Worm (Caenorhabditis elegans): ENCODE results near the gene idi-1.

Gene idi-1

DNA sequence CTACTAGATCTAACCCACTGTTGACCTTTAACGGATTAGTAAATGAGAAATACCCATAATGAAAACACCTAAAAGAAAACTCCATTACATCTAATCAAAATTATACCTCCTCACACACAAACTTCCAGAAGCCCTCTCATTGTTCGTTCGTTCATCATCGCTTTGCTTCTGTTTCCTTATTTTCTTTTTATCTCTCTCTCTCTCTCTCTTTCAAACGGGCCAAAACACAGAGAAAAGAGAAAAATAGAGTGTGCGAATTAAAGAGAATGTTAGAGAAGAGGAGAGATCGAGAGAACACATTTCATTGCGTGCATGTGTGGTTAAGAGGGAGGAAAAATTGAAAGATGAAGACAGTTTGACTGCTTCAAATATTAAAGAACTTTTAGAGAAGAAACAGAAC, 32.8 kb downstream of the idi-1 start:
- TF ChIP-seq hlh-4 (tag; optimal IDR thresholded peaks at IDR 0.05) (no peak), C16A3.4 (tag; optimal IDR thresholded peaks at IDR 0.05) (no peak), efl-1 (optimal IDR thresholded peaks at IDR 0.05) (peak; percentile 72 to 84), efl-1 (GFP tag; optimal IDR thresholded peaks at IDR 0.05 in 1 of 2) (peak; percentile 36 to 94), dsc-1 (tag; optimal IDR thresholded peaks at IDR 0.05) (peak; percentile 53), C04F5.9 (tag; optimal IDR thresholded peaks at IDR 0.05) (no peak), ces-1 (GFP tag; optimal IDR thresholded peaks at IDR 0.05) (no peak), nhr-76 (tag; optimal IDR thresholded peaks at IDR 0.05) (no peak), nhr-11 (tag; optimal IDR thresholded peaks at IDR 0.05) (no peak), C34B4.2 (tag; optimal IDR thresholded peaks at IDR 0.05) (no peak), mdl-1 (tag; optimal IDR thresholded peaks at IDR 0.05) (peak in 1 of 2 experiments; percentile 34), aha-1 (tag; optimal IDR thresholded peaks at IDR 0.05) (no peak), lsy-2 (tag; optimal IDR thresholded peaks at IDR 0.05) (peak; percentile 77 to 90), jun-1 (tag; optimal IDR thresholded peaks at IDR 0.05) (peak; percentile 16), nhr-77 (tag; optimal IDR thresholded peaks at IDR 0.05) (peak; percentile 45), lin-39 (tag; optimal IDR thresholded peaks at IDR 0.05) (no peak), swsn-7 (tag; optimal IDR thresholded peaks at IDR 0.05) (peak; percentile 57), lin-13 (GFP tag; optimal IDR thresholded peaks at IDR 0.05) (peak; percentile 20), nhr-84 (tag; optimal IDR thresholded peaks at IDR 0.05) (no peak), blmp-1 (tag; optimal IDR thresholded peaks at IDR 0.05) (peak; percentile 61), grh-1 (GFP tag; IDR thresholded peaks at IDR 0.05) (no peak), nhr-90 (tag; optimal IDR thresholded peaks at IDR 0.05; ENCODE audit: poor library complexity) (no peak), elt-3 (tag; optimal IDR thresholded peaks at IDR 0.05) (peak in 1 of 6 experiments; percentile 59), elt-2 (tag; optimal IDR thresholded peaks at IDR 0.05) (no peak), fkh-8 (tag; optimal IDR thresholded peaks at IDR 0.05) (peak; percentile 16), nhr-71 (tag; optimal IDR thresholded peaks at IDR 0.05) (peak; percentile 82), pag-3 (tag; optimal IDR thresholded peaks at IDR 0.05; ENCODE audit: borderline replicate concordance, insufficient read depth) (no peak), fos-1 (tag; optimal IDR thresholded peaks at IDR 0.05) (peak; percentile 76), tlp-1 (tag; optimal IDR thresholded peaks at IDR 0.05) (no peak), aly-2 (tag; optimal IDR thresholded peaks at IDR 0.05) (no peak), ceh-90 (tag; optimal IDR thresholded peaks at IDR 0.05) (no peak), lin-35 (GFP tag; optimal IDR thresholded peaks at IDR 0.05) (peak; percentile 40 to 52), tbx-2 (tag; optimal IDR thresholded peaks at IDR 0.05) (peak; percentile 54), nhr-20 (tag; optimal IDR thresholded peaks at IDR 0.05) (peak; percentile 40), unc-130 (tag; optimal IDR thresholded peaks at IDR 0.05) (no peak), efl-3 (GFP tag; optimal IDR thresholded peaks at IDR 0.05) (no peak), F16B12.6 (tag; optimal IDR thresholded peaks at IDR 0.05) (no peak), ceh-88 (GFP tag; IDR thresholded peaks at IDR 0.05) (no peak), dpl-1 (GFP tag; optimal IDR thresholded peaks at IDR 0.05) (peak; percentile 13 to 27 (median 27)), sup-37 (GFP tag; optimal IDR thresholded peaks at IDR 0.05) (no peak), mep-1 (tag; optimal IDR thresholded peaks at IDR 0.05) (peak; percentile 86), nhr-237 (tag; optimal IDR thresholded peaks at IDR 0.05) (no peak), unc-86 (tag; optimal IDR thresholded peaks at IDR 0.05) (peak; percentile 42), rnt-1 (tag; optimal IDR thresholded peaks at IDR 0.05) (peak; percentile 67), ama-1 (optimal IDR thresholded peaks at IDR 0.05) (no peak), unc-62 (GFP tag; optimal IDR thresholded peaks at IDR 0.05) (no peak), nhr-85 (tag) (peak; percentile 77), hpl-2 (GFP tag; optimal IDR thresholded peaks at IDR 0.05) (no peak), nhr-19 (GFP tag; conservative IDR thresholded peaks at IDR 0.05) (peak; percentile 31; the same call in 1 of the 2 replicates), lin-14 (GFP tag; optimal IDR thresholded peaks at IDR 0.05) (peak; percentile 89), xbp-1 (tag; optimal IDR thresholded peaks at IDR 0.05) (peak; percentile 37), egl-27 (tag; optimal IDR thresholded peaks at IDR 0.05) (no peak), nhr-47 (tag; optimal IDR thresholded peaks at IDR 0.05) (peak; percentile 50), ztf-11 (tag; optimal IDR thresholded peaks at IDR 0.05) (no peak)

All from whole organism, L1 larva.